Worm (Caenorhabditis elegans) whole organism, early embryonic: Measurements from ENCODE around the gene W08F4.1.
"Not testable (repeated sequence)": the region's sequence is repeated elsewhere in the genome, so short reads cannot be mapped to it uniquely, and the experiment has no call there.

Experiments used
- B0310.2 ChIP-seq: sonication (generic microtip); optimal IDR thresholded peaks from 2 replicates; lab custom pipeline; 2016; ENCODE audit warnings: mild to moderate bottlenecking, missing genetic modification characterization, missing compliant biosample characterization
- F13C5.2 ChIP-seq: sonication (generic microtip); optimal IDR thresholded peaks from 2 replicates; lab custom pipeline; 2017; ENCODE audit warnings: mild to moderate bottlenecking, missing genetic modification characterization, inconsistent platforms, missing compliant biosample characterization
- aly-1 ChIP-seq: sonication (generic microtip); optimal IDR thresholded peaks from 2 replicates; lab custom pipeline; 2016; ENCODE audit warnings: missing genetic modification characterization, missing compliant biosample characterization
- ama-1 ChIP-seq: fragments of 150-350 bp; optimal IDR thresholded peaks from 2 replicates; lab custom pipeline; 2014
- ceh-13 ChIP-seq: fragments of 200-800 bp; sonication (Bioruptor generic); optimal IDR thresholded peaks from 2 replicates; lab custom pipeline; 2018; ENCODE audit warnings: mild to moderate bottlenecking, missing genetic modification characterization, missing compliant biosample characterization
- ceh-36 ChIP-seq: sonication (generic microtip); optimal IDR thresholded peaks from 2 replicates; lab custom pipeline; 2016; ENCODE audit warnings: missing genetic modification characterization, inconsistent platforms, missing compliant biosample characterization
- ets-7 ChIP-seq: sonication (generic microtip); optimal IDR thresholded peaks from 2 replicates; lab custom pipeline; 2016; ENCODE audit warnings: missing genotype, missing genetic modification characterization, missing compliant biosample characterization
- flt-1 ChIP-seq: fragments of 200-800 bp; sonication (Bioruptor generic); IDR thresholded peaks from 2 replicates; pipeline ENCODE4 v1.3.6; 2022; ENCODE audit warnings: missing genetic modification characterization, missing compliant biosample characterization
- hmbx-1 ChIP-seq: sonication (generic microtip); optimal IDR thresholded peaks from 2 replicates; lab custom pipeline; 2016; ENCODE audit warnings: mild to moderate bottlenecking, missing genetic modification characterization, missing compliant biosample characterization
- hmg-4 ChIP-seq: fragments of 200-800 bp; sonication (Bioruptor generic); optimal IDR thresholded peaks from 2 replicates; lab custom pipeline; 2018; ENCODE audit warnings: mild to moderate bottlenecking, missing genetic modification characterization, missing compliant biosample characterization
- hnd-1 ChIP-seq: sonication (generic microtip); optimal IDR thresholded peaks from 2 replicates; lab custom pipeline; 2016; ENCODE audit warnings: missing genetic modification characterization, missing compliant biosample characterization
- pes-1 ChIP-seq: fragments of 200-800 bp; sonication (Bioruptor generic); IDR thresholded peaks from 2 replicates; pipeline ENCODE4 v1.3.6; 2022; ENCODE audit warnings: missing genetic modification reagents, missing genetic modification characterization, missing compliant biosample characterization
- scrt-1 ChIP-seq: fragments of 200-800 bp; sonication (Bioruptor generic); IDR thresholded peaks from 2 replicates; pipeline ENCODE4 v1.3.6; 2022; ENCODE audit warnings: missing genetic modification characterization, missing compliant biosample characterization
- sea-1 ChIP-seq: fragments of 200-800 bp; sonication (Bioruptor generic); conservative IDR thresholded peaks from 2 replicates; pipeline ENCODE4 v1.3.6; 2022; ENCODE audit warnings: missing genetic modification characterization, missing compliant biosample characterization
- tbx-11 ChIP-seq: fragments of 200-800 bp; sonication (Bioruptor generic); IDR thresholded peaks from 2 replicates; pipeline ENCODE4 v1.3.6; 2022; ENCODE audit warnings: missing genetic modification characterization, missing compliant biosample characterization
- tbx-37 ChIP-seq: fragments of 200-800 bp; sonication (Bioruptor generic); conservative IDR thresholded peaks from 2 replicates; pipeline ENCODE4 v1.3.6; 2022; ENCODE audit warnings: missing genetic modification reagents, missing genetic modification characterization, missing compliant biosample characterization
- tra-4 ChIP-seq: sonication (generic microtip); optimal IDR thresholded peaks from 2 replicates; lab custom pipeline; 2017; ENCODE audit warnings: missing genetic modification characterization, missing compliant biosample characterization

The W08F4.1 gene

DNA sequence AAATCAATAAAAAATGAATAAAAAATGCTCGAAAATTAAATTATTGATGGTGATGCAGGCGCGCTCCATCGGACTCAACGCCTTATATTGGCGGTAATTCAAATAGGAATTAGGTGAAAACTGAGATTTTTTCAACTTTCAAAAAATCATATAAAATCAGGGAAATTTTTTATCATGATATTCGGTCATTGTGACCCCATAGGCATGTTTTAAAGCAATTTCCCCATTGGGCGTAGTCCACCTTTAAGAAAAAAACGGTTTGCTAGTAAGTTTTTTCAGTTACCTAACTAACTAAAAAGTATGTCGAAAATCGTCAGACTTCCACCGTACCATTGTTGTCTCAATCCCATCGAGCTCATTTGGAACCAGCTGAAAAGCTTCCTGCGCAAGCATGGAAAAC, at the start of gene W08F4.1:
TSS of gene W08F4.1 (plus strand) at position 301 of the 400 bp plus-strand sequence.
- not testable (repeated sequence) for TF ChIP-seq hnd-1 (tag; lab: Kevin White, UChicago); hmbx-1 (tag; lab: Kevin White, UChicago); ceh-13 (GFP tag; lab: Kevin White, UChicago)

DNA sequence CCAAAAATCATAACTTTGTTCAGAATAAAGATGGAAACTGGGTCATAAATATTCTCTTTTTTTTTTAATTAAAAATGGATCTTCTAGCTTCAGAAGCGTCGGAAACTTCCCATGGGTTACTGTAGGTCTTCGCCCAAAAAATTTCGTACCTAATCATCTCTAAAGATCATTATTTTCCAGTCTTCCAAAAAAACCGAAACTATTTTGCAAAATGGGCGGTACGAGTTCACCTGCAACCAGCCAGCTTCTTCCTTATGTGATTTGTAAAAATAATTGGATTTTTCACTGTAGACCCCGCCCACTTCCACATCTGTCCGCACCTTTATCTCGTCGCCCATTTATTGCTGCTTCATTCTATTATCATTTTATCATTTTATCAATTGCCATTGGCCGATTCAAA, 46.9 kb upstream of the W08F4.1 start, which contains the start of gene mlt-10:
TSS of gene mlt-10 (plus strand) at position 301 of the 400 bp plus-strand sequence.
- no peak for TF ChIP-seq ama-1 (lab: Kevin White, UChicago)

DNA sequence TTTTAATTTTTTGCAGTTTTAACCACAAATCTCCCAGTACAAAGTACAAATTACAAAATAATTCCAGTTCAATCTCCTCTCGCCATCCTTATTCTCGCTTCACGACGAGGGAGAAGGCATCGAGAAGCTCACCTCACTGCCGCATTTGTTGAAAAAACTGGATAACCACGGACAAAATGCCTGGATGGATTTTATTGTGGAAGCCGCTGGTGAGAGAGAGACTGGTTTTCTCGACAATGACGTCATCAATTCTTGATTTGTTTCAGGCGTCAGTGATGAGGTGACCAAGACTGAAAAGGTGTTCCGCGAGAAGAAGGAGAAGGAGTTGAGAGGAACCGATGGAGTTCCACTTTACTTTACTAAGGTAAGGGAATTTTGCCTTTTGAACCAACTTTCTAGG, 43.8 kb upstream of the W08F4.1 start:
- TF ChIP-seq ceh-36 (no peak), hmg-4 (GFP tag; lab: Kevin White, UChicago) (no peak), flt-1 (GFP tag; lab: Robert Waterston, UW) (no peak), sea-1 (GFP tag; lab: Robert Waterston, UW) (no peak), F13C5.2 (tag; lab: Kevin White, UChicago) (no peak)

DNA sequence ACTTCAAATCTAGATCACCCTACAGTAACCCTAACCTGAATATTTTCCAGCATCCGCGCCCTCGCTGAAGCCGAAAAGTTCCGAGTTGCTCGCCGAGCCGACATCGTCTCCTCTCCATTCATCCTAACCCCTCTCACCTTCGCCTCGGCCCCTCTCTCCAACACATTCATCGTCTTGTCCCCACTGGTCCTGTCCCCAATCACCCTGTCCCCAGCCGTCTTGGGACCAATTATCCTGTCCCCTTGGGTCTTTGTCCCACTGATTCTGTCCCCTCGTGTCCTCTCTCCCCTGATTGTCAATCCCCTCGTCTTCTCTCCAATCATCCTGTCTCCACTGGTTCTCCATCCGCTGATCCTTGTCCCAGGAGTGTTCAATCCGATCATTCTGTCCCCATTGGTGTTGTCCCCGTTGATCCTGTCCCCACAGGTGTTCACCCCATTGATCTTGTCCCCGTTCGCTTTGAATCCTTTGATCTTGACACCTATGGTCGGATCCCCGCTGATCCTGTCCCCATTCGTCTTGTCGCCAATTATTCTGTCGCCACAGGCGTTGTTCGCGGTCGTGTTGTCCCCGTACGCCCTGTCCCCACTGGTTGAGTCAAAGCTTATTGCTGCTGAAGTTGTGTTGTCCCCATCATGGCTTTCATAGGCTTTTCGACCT, 41.9 kb upstream of the W08F4.1 start, which contains the start of gene lips-7:
TSS of gene lips-7 (plus strand) at position 610 of the 660 bp plus-strand sequence.
- TF ChIP-seq hmg-4 (GFP tag; lab: Kevin White, UChicago), result no peak
- peak; percentile 43 for TF ChIP-seq aly-1 (tag; lab: Kevin White, UChicago)

DNA sequence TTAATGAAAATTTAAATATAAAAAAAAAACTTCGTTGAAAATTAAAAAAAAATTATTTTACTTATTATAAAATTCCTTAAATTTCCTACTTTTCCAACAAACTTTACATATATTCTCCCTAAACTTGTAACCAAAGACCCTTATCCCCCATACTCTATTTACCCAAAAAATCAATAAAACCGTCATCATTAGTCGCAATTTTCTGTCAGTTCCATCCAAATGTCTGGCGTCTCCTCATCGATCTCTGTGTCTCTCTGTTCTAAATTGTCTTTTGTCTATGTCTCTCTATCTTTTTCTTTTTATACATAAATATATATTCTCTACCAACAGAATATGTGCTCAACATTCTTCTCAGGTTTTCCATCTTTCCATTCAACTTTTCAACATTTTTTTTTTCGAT, 38.0 kb upstream of the W08F4.1 start:
- TF ChIP-seq aly-1 (tag; lab: Kevin White, UChicago) (no peak), pes-1 (GFP tag; lab: Robert Waterston, UW) (no peak), ama-1 (lab: Kevin White, UChicago) (no peak), hmg-4 (GFP tag; lab: Kevin White, UChicago) (no peak), scrt-1 (GFP tag; lab: Robert Waterston, UW) (no peak), ets-7 (tag; lab: Kevin White, UChicago) (no peak), ceh-36 (no peak), sea-1 (GFP tag; lab: Robert Waterston, UW) (no peak), tra-4 (tag; lab: Kevin White, UChicago) (no peak), tbx-11 (GFP tag; lab: Robert Waterston, UW) (no peak), ceh-13 (GFP tag; lab: Kevin White, UChicago) (no peak), flt-1 (GFP tag; lab: Robert Waterston, UW) (no peak), B0310.2 (tag; lab: Kevin White, UChicago) (no peak), F13C5.2 (tag; lab: Kevin White, UChicago) (no peak), tbx-37 (GFP tag; lab: Robert Waterston, UW) (no peak), hmbx-1 (tag; lab: Kevin White, UChicago) (no peak), hnd-1 (tag; lab: Kevin White, UChicago) (no peak)

DNA sequence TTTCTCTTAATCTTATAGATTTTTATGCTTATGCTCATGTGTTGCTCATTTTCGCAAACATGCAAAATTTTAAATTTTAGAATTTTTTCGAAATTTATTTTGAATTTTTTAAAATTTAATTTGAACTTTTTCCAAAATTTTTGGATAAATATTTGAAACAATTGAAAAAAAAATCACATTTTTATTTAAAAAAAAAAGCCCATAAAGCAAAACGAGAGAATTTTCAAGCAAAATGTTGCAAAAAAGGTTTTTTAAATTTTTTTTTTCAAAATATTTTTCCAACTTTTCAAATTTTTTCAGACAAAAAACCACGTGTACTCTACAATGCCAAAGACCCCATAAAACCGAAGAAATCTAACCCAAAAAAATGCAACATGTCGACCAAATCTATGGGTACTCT, 37.1 kb upstream of the W08F4.1 start, which contains the start of the genes C09E8.1 and C09E8.6:
TSS of gene C09E8.1 (plus strand) at position 301 of the 400 bp plus-strand sequence.
TSS of gene C09E8.6 (plus strand) at position 313 of the 400 bp plus-strand sequence.
- no peak for TF ChIP-seq flt-1 (GFP tag; lab: Robert Waterston, UW)
- no peak for TF ChIP-seq ama-1 (lab: Kevin White, UChicago)
- TF ChIP-seq F13C5.2 (tag; lab: Kevin White, UChicago), result no peak
- TF ChIP-seq tbx-37 (GFP tag; lab: Robert Waterston, UW), result no peak

DNA sequence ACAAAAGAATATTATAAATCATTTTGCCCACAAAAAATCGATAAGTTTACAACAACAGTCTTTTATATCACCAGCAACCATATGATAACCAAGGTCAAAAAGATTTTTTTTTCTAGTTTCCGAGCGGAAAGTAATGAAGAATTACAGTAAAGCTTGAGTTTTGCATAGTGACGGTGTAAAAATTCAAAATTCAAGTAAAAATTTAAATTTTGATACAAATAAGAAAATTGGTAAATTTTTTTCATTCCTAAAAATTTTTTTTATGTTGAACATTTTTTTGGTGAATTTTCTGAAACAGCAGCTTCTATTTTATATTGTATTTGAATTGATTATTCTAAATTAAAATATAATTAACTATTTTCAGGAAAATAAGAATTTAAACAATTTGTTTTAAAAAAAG, 24.5 kb upstream of the W08F4.1 start, which contains the start of gene W08F4.5:
TSS of gene W08F4.5 (minus strand) at position 101 of the 400 bp plus-strand sequence.
- no peak for TF ChIP-seq hmbx-1 (tag; lab: Kevin White, UChicago)
- TF ChIP-seq ceh-36, result no peak
- TF ChIP-seq ceh-13 (GFP tag; lab: Kevin White, UChicago), result no peak
- no peak for TF ChIP-seq F13C5.2 (tag; lab: Kevin White, UChicago)
- TF ChIP-seq tbx-11 (GFP tag; lab: Robert Waterston, UW), result no peak
- no peak for TF ChIP-seq pes-1 (GFP tag; lab: Robert Waterston, UW)
- no peak for TF ChIP-seq ets-7 (tag; lab: Kevin White, UChicago)
- no peak for TF ChIP-seq tbx-37 (GFP tag; lab: Robert Waterston, UW)
- no peak for TF ChIP-seq ama-1 (lab: Kevin White, UChicago)
- no peak for TF ChIP-seq scrt-1 (GFP tag; lab: Robert Waterston, UW)
- no peak for TF ChIP-seq aly-1 (tag; lab: Kevin White, UChicago)
- TF ChIP-seq hmg-4 (GFP tag; lab: Kevin White, UChicago), result no peak
- TF ChIP-seq flt-1 (GFP tag; lab: Robert Waterston, UW), result no peak
- TF ChIP-seq tra-4 (tag; lab: Kevin White, UChicago), result no peak
- TF ChIP-seq B0310.2 (tag; lab: Kevin White, UChicago), result no peak
- no peak for TF ChIP-seq sea-1 (GFP tag; lab: Robert Waterston, UW)
- no peak for TF ChIP-seq hnd-1 (tag; lab: Kevin White, UChicago)

DNA sequence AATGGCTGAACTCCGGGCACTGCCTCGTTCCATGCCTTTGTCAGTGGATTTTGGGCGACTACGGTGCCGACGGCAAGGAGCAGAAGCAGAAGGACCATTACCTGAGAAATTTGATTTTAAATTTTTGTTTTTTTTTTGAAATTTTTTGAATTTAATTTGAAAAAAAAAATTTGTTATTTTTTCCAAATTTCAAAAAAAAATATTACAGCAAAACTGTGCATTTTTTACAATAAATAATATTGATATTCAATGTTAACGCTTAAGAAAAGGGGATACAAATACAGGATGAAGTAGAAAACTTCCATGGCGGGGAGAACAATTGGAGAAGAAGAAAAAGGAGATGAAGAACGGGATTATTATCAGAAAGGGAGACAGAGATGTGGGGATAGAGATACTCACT, 21.3 kb upstream of the W08F4.1 start, which contains the start of gene mlt-8:
TSS of gene mlt-8 (minus strand) at position 101 of the 400 bp plus-strand sequence.
- TF ChIP-seq hmg-4 (GFP tag; lab: Kevin White, UChicago) (no peak), hmbx-1 (tag; lab: Kevin White, UChicago) (no peak), ets-7 (tag; lab: Kevin White, UChicago) (no peak), tbx-11 (GFP tag; lab: Robert Waterston, UW) (no peak), aly-1 (tag; lab: Kevin White, UChicago) (no peak), scrt-1 (GFP tag; lab: Robert Waterston, UW) (no peak), hnd-1 (tag; lab: Kevin White, UChicago) (no peak), flt-1 (GFP tag; lab: Robert Waterston, UW) (no peak), F13C5.2 (tag; lab: Kevin White, UChicago) (no peak), sea-1 (GFP tag; lab: Robert Waterston, UW) (no peak), ama-1 (lab: Kevin White, UChicago) (no peak), tbx-37 (GFP tag; lab: Robert Waterston, UW) (no peak), B0310.2 (tag; lab: Kevin White, UChicago) (no peak), ceh-13 (GFP tag; lab: Kevin White, UChicago) (no peak), pes-1 (GFP tag; lab: Robert Waterston, UW) (no peak), ceh-36 (no peak)
